Worm (Caenorhabditis elegans): ENCODE measurements around the gene mel-11.

- no peak for TF ChIP-seq ztf-11 (tag; optimal IDR thresholded peaks at IDR 0.05)
- no peak for TF ChIP-seq mab-5 (tag; optimal IDR thresholded peaks at IDR 0.05)
- no peak for TF ChIP-seq mdl-1 (tag; optimal IDR thresholded peaks at IDR 0.05)
- no peak for TF ChIP-seq zag-1 (tag; optimal IDR thresholded peaks at IDR 0.05)
- no peak for TF ChIP-seq R02D3.7 (tag; optimal IDR thresholded peaks at IDR 0.05)
- TF ChIP-seq unc-39 (tag; optimal IDR thresholded peaks at IDR 0.05) = no peak
- no peak for TF ChIP-seq elt-1 (tag; optimal IDR thresholded peaks at IDR 0.05)
- no peak for TF ChIP-seq unc-62 (GFP tag; optimal IDR thresholded peaks at IDR 0.05)
- no peak for TF ChIP-seq nhr-6 (tag; optimal IDR thresholded peaks at IDR 0.05)
Measured at ce11 chrII:9407020-9407419, 48.7 kb downstream of the mel-11 start, which contains the start of gene mpz-6.
